Worm (Caenorhabditis elegans) whole organism, young adult: Measurements from ENCODE around the gene lact-1.

Experiments
- B0035.1 ChIP-seq: sonication (generic microtip); optimal IDR thresholded peaks from 2 replicates; lab custom pipeline; 2016; ENCODE audit warnings: missing genetic modification characterization, mild to moderate bottlenecking, missing compliant biosample characterization, missing genotype, missing genetic modification reagents
- C06A6.2 ChIP-seq: fragments of 200-800 bp; sonication (Bioruptor generic); conservative IDR thresholded peaks from 2 replicates; pipeline ENCODE4 v1.3.6; 2022; ENCODE audit warnings: missing genetic modification characterization, missing compliant biosample characterization
- D2030.7 ChIP-seq: fragments of 200-800 bp; sonication (Bioruptor generic); IDR thresholded peaks from 2 replicates; pipeline ENCODE4 v1.3.6; 2022; ENCODE audit warnings: missing genetic modification reagents, missing genetic modification characterization, missing compliant biosample characterization
- F37B4.10 ChIP-seq: fragments of 200-800 bp; sonication (Bioruptor generic); IDR thresholded peaks from 2 replicates; pipeline ENCODE4 v1.3.6; 2022; ENCODE audit warnings: missing genetic modification characterization, missing compliant biosample characterization
- F49E8.2 ChIP-seq: sonication (generic microtip); optimal IDR thresholded peaks from 3 replicates; lab custom pipeline; 2017; ENCODE audit warnings: missing genetic modification characterization, mild to moderate bottlenecking, missing compliant biosample characterization, antibody characterized with exemption, moderate library complexity; ENCODE audit not compliant: insufficient read depth
- F57A8.1 ChIP-seq: fragments of 200-800 bp; sonication (Bioruptor generic); optimal IDR thresholded peaks from 2 replicates; lab custom pipeline; 2018; ENCODE audit warnings: mild to moderate bottlenecking, missing genetic modification characterization, moderate library complexity, missing compliant biosample characterization
- K11D2.4 ChIP-seq: fragments of 200-800 bp; sonication (Bioruptor generic); IDR thresholded peaks from 2 replicates; pipeline ENCODE4 v1.3.6; 2022; ENCODE audit warnings: missing genetic modification reagents, missing genetic modification characterization, missing compliant biosample characterization
- K12H6.12 ChIP-seq: fragments of 200-800 bp; sonication (Bioruptor generic); optimal IDR thresholded peaks from 2 replicates; lab custom pipeline; 2018; ENCODE audit warnings: mild to moderate bottlenecking, missing genetic modification characterization, missing compliant biosample characterization
- Y79H2A.3 ChIP-seq: fragments of 200-800 bp; sonication (Bioruptor generic); conservative IDR thresholded peaks from 2 replicates; pipeline ENCODE4 v1.3.6; 2022; ENCODE audit warnings: missing genetic modification reagents, missing genetic modification characterization, missing compliant biosample characterization
- attf-5 ChIP-seq: fragments of 200-800 bp; sonication (Bioruptor generic); optimal IDR thresholded peaks from 2 replicates; lab custom pipeline; 2018; ENCODE audit warnings: mild to moderate bottlenecking, missing genetic modification characterization, missing compliant biosample characterization
- ccch-3 ChIP-seq: fragments of 200-800 bp; sonication (Bioruptor generic); optimal IDR thresholded peaks from 2 replicates; lab custom pipeline; 2018; ENCODE audit warnings: mild to moderate bottlenecking, missing genetic modification characterization, missing compliant biosample characterization
- dpff-1 ChIP-seq: sonication (generic microtip); optimal IDR thresholded peaks from 2 replicates; lab custom pipeline; 2017; ENCODE audit warnings: mild to moderate bottlenecking, missing genetic modification characterization, missing compliant biosample characterization
- fkh-3 ChIP-seq: sonication (generic microtip); optimal IDR thresholded peaks from 2 replicates; lab custom pipeline; 2016; ENCODE audit warnings: mild to moderate bottlenecking, missing genetic modification characterization, missing compliant biosample characterization
- him-1 ChIP-seq: sonication (generic microtip); optimal IDR thresholded peaks from 2 replicates; lab custom pipeline; 2016; ENCODE audit warnings: missing genotype, missing genetic modification reagents, missing genetic modification characterization, missing compliant biosample characterization
- hmg-1.2 ChIP-seq: fragments of 200-800 bp; sonication (Bioruptor generic); IDR thresholded peaks from 2 replicates; pipeline ENCODE4 v1.3.6; 2022; ENCODE audit warnings: missing genetic modification reagents, missing genetic modification characterization, missing compliant biosample characterization
- lag-1 ChIP-seq: fragments of 200-800 bp; sonication (Bioruptor generic); IDR thresholded peaks from 2 replicates; pipeline ENCODE4 v1.3.6; 2022; ENCODE audit warnings: missing genetic modification reagents, missing genetic modification characterization, missing compliant biosample characterization
- lin-26 ChIP-seq: fragments of 200-800 bp; sonication (Bioruptor generic); IDR thresholded peaks from 2 replicates; pipeline ENCODE4 v1.3.6; 2022; ENCODE audit warnings: missing genetic modification reagents, missing genetic modification characterization, missing compliant biosample characterization
- lin-54 ChIP-seq: fragments of 200-800 bp; sonication (Bioruptor generic); optimal IDR thresholded peaks from 2 replicates; lab custom pipeline; 2018; ENCODE audit warnings: mild to moderate bottlenecking, missing genetic modification characterization, missing compliant biosample characterization
- lsl-1 ChIP-seq: fragments of 200-800 bp; sonication (Bioruptor generic); optimal IDR thresholded peaks from 2 replicates; lab custom pipeline; 2018; ENCODE audit warnings: mild to moderate bottlenecking, missing genetic modification characterization, moderate library complexity, missing compliant biosample characterization
- mel-28 ChIP-seq: sonication (generic microtip); optimal IDR thresholded peaks from 2 replicates; lab custom pipeline; 2016; ENCODE audit warnings: borderline replicate concordance, mild to moderate bottlenecking, missing genetic modification characterization, missing compliant biosample characterization
- mxl-1 ChIP-seq: sonication (generic microtip); optimal IDR thresholded peaks from 2 replicates; lab custom pipeline; 2016; ENCODE audit warnings: missing genetic modification characterization, missing compliant biosample characterization
- snpc-1.3 ChIP-seq: sonication (generic microtip); optimal IDR thresholded peaks from 2 replicates; lab custom pipeline; 2017; ENCODE audit warnings: missing genetic modification characterization, mild to moderate bottlenecking, missing compliant biosample characterization, antibody characterized with exemption, moderate library complexity, missing genotype, missing genetic modification reagents; ENCODE audit not compliant: insufficient read depth
- sptf-2 ChIP-seq: fragments of 200-800 bp; sonication (Bioruptor generic); optimal IDR thresholded peaks from 2 replicates; lab custom pipeline; 2018; ENCODE audit warnings: mild to moderate bottlenecking, missing genetic modification characterization, missing compliant biosample characterization
- tlf-1 ChIP-seq: fragments of 200-800 bp; sonication (Bioruptor generic); optimal IDR thresholded peaks from 2 replicates; lab custom pipeline; 2018; ENCODE audit warnings: mild to moderate bottlenecking, missing genetic modification characterization, missing compliant biosample characterization
- zim-3 ChIP-seq: sonication (generic microtip); optimal IDR thresholded peaks from 2 replicates; lab custom pipeline; 2017; ENCODE audit warnings: mild to moderate bottlenecking, missing genetic modification characterization, moderate library complexity, missing compliant biosample characterization
- ztf-22 ChIP-seq: fragments of 200-800 bp; sonication (Bioruptor generic); optimal IDR thresholded peaks from 2 replicates; lab custom pipeline; 2018; ENCODE audit warnings: mild to moderate bottlenecking, missing genetic modification characterization, moderate library complexity, missing compliant biosample characterization

lact-1 gene

DNA sequence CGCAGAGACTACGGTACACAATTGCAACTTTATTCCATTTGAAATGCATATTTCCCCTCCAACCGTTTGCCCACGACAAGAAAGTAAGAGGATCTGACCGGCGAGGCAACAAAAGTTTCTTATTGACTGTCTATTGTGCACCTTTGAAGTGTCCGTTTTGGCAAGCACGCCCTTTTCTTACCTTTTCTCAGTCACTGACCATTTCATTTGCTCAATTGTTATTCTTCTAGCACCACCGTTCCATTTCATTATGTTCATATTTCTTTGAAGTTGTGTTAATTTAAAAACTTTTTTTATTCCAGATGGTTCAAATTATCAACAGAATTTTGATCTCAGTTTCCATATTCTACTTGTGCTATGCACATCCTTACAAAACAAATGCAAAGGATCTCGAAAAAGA is 48.8 kb downstream of the lact-1 start, which contains the start of gene spp-22:
Gene spp-22, plus strand, starts transcription at position 301 of the 400 bp plus-strand sequence.
- no peak for TF ChIP-seq mxl-1 (tag; lab: Kevin White, UChicago)
- TF ChIP-seq ztf-22, result no peak
- TF ChIP-seq tlf-1 (GFP tag; lab: Kevin White, UChicago), result no peak
- TF ChIP-seq, all 124 proteins: peak for 0

DNA sequence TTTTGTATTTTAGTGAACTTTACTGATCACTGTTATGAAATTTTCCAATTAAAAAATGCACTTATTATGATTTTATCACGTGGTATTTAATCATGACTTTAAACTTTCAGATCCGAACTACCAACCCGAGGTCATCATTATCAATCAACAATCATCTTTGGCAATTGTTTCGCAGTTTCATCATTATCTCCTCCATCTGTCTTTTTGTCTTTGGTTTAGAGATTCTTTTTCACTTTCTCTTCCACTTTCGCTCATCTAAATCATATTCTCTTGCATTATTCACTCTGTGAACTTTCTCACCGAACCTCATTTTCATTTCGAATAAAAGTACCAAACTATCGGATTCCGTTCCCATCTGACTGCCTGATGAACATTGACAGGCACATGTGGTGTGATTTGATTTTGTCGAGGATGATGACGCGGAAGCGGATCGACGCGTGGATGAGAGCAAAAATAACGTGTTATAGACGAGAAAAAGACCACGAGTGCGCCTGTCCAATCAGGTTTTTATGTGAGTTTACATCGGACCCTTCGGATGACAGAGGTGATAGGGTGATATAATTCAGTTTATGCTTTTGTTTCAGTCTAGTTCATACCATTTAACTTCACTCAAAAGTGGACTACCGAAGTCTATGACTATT is 49.6 kb downstream of the lact-1 start:
- TF ChIP-seq Y79H2A.3 (no peak), F57A8.1 (GFP tag; lab: Kevin White, UChicago) (no peak), him-1 (tag; lab: Kevin White, UChicago) (no peak), lsl-1 (GFP tag; lab: Kevin White, UChicago) (no peak), lin-54 (no peak), lin-26 (GFP tag; lab: Robert Waterston, UW) (no peak), ccch-3 (no peak), dpff-1 (tag; lab: Kevin White, UChicago) (no peak), C06A6.2 (GFP tag; lab: Robert Waterston, UW) (no peak), F49E8.2 (no peak), F37B4.10 (GFP tag; lab: Robert Waterston, UW) (no peak), B0035.1 (tag; lab: Kevin White, UChicago) (no peak), zim-3 (no peak), lag-1 (no peak), mel-28 (tag; lab: Kevin White, UChicago) (no peak), fkh-3 (tag; lab: Kevin White, UChicago) (no peak), attf-5 (no peak), snpc-1.3 (tag; lab: Kevin White, UChicago) (no peak), hmg-1.2 (no peak)
- TF ChIP-seq, all 124 proteins: peak for 0

DNA sequence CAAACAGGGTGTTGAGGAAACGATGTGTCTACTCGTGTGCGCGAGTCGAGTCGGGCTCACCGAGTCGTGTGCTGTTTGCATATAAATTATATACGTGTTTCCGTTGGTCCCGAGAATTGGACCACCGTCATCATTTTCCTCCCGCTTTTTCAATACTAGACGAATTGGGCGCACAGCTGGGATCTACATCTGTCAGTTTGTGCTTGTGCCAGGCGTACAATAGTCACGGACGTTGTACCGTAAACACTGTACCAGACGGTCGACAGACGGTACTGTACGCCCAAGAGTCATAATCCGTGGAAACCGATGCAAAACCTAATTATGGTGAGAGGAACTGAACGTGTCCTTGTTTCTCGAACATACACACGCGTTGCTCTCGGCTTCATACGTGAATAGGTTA is 51.0 kb downstream of the lact-1 start:
- TF ChIP-seq K11D2.4 (GFP tag; lab: Robert Waterston, UW) (no peak), sptf-2 (GFP tag; lab: Kevin White, UChicago) (no peak), D2030.7 (GFP tag; lab: Robert Waterston, UW) (no peak), F37B4.10 (GFP tag; lab: Robert Waterston, UW) (no peak), K12H6.12 (tag; lab: Kevin White, UChicago) (no peak), B0035.1 (tag; lab: Kevin White, UChicago) (no peak)
